Fruit fly (Drosophila melanogaster) whole organism, prepupa: ENCODE measurements around the gene NK7.1.

ENCODE experiments used
- CG16779 ChIP-seq: fragments of 200-800 bp; sonication (Bioruptor generic); optimal IDR thresholded peaks from 3 replicates; lab custom pipeline; 2017; ENCODE audit warnings: missing biosample characterization, mild to moderate bottlenecking, missing genetic modification characterization
- fkh ChIP-seq: fragments of 200-800 bp; sonication (Bioruptor generic); optimal IDR thresholded peaks from 3 replicates; lab custom pipeline; 2017; ENCODE audit warnings: missing biosample characterization, mild to moderate bottlenecking, missing genetic modification characterization, moderate library complexity

dm6 chr3R:14307972-14308673 is 64.6 kb downstream of the NK7.1 start:
- TF ChIP-seq CG16779 (tag; lab: Kevin White, UChicago) (no peak), fkh (GFP tag; lab: Kevin White, UChicago) (no peak)
